Worm (Caenorhabditis elegans) whole organism, mixed stage, embryonic: ENCODE results near the gene H20E11.1.

Experiments used
- M03D4.4 ChIP-seq: sonication (generic microtip); optimal IDR thresholded peaks from 2 replicates; lab custom pipeline; 2017; ENCODE audit warnings: mild to moderate bottlenecking, missing genetic modification characterization, missing compliant biosample characterization
- bed-3 ChIP-seq: fragments of 200-800 bp; sonication (Bioruptor generic); optimal IDR thresholded peaks from 3 replicates; lab custom pipeline; 2018; ENCODE audit warnings: mild to moderate bottlenecking, missing genetic modification characterization, moderate library complexity, missing compliant biosample characterization
- blmp-1 ChIP-seq: fragments of 150-350 bp; optimal IDR thresholded peaks from 2 replicates; lab custom pipeline; 2014; ENCODE audit warnings: missing biosample characterization, missing genetic modification characterization
- ceh-39 ChIP-seq: fragments of 150-350 bp; optimal IDR thresholded peaks from 2 replicates; lab custom pipeline; 2014; ENCODE audit warnings: missing biosample characterization, missing genetic modification characterization
- ceh-43 ChIP-seq: fragments of 200-800 bp; sonication (Bioruptor generic); optimal IDR thresholded peaks from 2 replicates; lab custom pipeline; 2018; ENCODE audit warnings: mild to moderate bottlenecking, missing genetic modification characterization, moderate library complexity, missing compliant biosample characterization
- ceh-83 ChIP-seq: fragments of 200-800 bp; sonication (Bioruptor generic); optimal IDR thresholded peaks from 2 replicates; lab custom pipeline; 2018; ENCODE audit warnings: mild to moderate bottlenecking, missing genetic modification characterization, missing compliant biosample characterization
- ces-1 ChIP-seq: fragments of 150-350 bp; optimal IDR thresholded peaks from 2 replicates; lab custom pipeline; 2014; ENCODE audit warnings: missing biosample characterization, missing genetic modification reagents, missing genetic modification characterization
- cnd-1 ChIP-seq: fragments of 200-800 bp; sonication (Bioruptor generic); optimal IDR thresholded peaks from 2 replicates; lab custom pipeline; 2018; ENCODE audit warnings: mild to moderate bottlenecking, missing genetic modification characterization, missing compliant biosample characterization
- drap-1 ChIP-seq: fragments of 200-800 bp; sonication (Bioruptor generic); optimal IDR thresholded peaks from 3 replicates; lab custom pipeline; 2018; ENCODE audit warnings: mild to moderate bottlenecking, missing genetic modification characterization, missing compliant biosample characterization
- elt-1 ChIP-seq: sonication (generic microtip); optimal IDR thresholded peaks from 2 replicates; lab custom pipeline; 2017; ENCODE audit warnings: missing genetic modification characterization, mild to moderate bottlenecking, missing compliant biosample characterization, antibody characterized with exemption, moderate library complexity, borderline replicate concordance; ENCODE audit not compliant: insufficient read depth
- elt-3 ChIP-seq: fragments of 150-350 bp; optimal IDR thresholded peaks from 2 replicates; lab custom pipeline; 2014; ENCODE audit warnings: missing biosample characterization, missing genetic modification characterization
- flh-1 ChIP-seq: fragments of 200-800 bp; sonication (Bioruptor generic); optimal IDR thresholded peaks from 2 replicates; lab custom pipeline; 2018; ENCODE audit warnings: mild to moderate bottlenecking, missing genetic modification characterization, moderate library complexity, missing compliant biosample characterization
- hlh-1 ChIP-seq: fragments of 150-350 bp; optimal IDR thresholded peaks from 2 replicates; lab custom pipeline; 2014; ENCODE audit warnings: missing biosample characterization, missing genetic modification reagents, missing genetic modification characterization
- lin-13 ChIP-seq: fragments of 150-350 bp; optimal IDR thresholded peaks from 2 replicates; lab custom pipeline; 2014; ENCODE audit warnings: missing biosample characterization, missing genetic modification characterization
- lin-32 ChIP-seq: fragments of 200-800 bp; sonication (Bioruptor generic); optimal IDR thresholded peaks from 2 replicates; lab custom pipeline; 2018; ENCODE audit warnings: mild to moderate bottlenecking, missing genetic modification characterization, missing compliant biosample characterization
- lsy-2 ChIP-seq: fragments of 150-350 bp; optimal IDR thresholded peaks from 2 replicates; lab custom pipeline; 2014; ENCODE audit warnings: missing biosample characterization, missing genetic modification characterization
- mep-1 ChIP-seq: fragments of 150-350 bp; optimal IDR thresholded peaks from 2 replicates; lab custom pipeline; 2017; ENCODE audit warnings: missing biosample characterization, missing genetic modification reagents, missing genetic modification characterization, inconsistent platforms
- mls-2 ChIP-seq: sonication (generic microtip); optimal IDR thresholded peaks from 2 replicates; lab custom pipeline; 2016; ENCODE audit warnings: mild to moderate bottlenecking, missing genetic modification characterization, moderate library complexity, missing compliant biosample characterization
- nhr-12 ChIP-seq: fragments of 150-350 bp; optimal IDR thresholded peaks from 2 replicates; lab custom pipeline; 2014; ENCODE audit warnings: missing biosample characterization, missing genetic modification characterization
- nhr-2 ChIP-seq: fragments of 150-350 bp; optimal IDR thresholded peaks from 2 replicates; lab custom pipeline; 2014; ENCODE audit warnings: missing biosample characterization, missing genetic modification characterization
- nhr-237 ChIP-seq: fragments of 150-350 bp; optimal IDR thresholded peaks from 2 replicates; lab custom pipeline; 2014; ENCODE audit warnings: missing biosample characterization, missing genetic modification characterization
- nhr-28 ChIP-seq: fragments of 150-350 bp; optimal IDR thresholded peaks from 2 replicates; lab custom pipeline; 2014; ENCODE audit warnings: missing biosample characterization, missing genetic modification characterization
- nhr-76 ChIP-seq: sonication (generic microtip); optimal IDR thresholded peaks from 2 replicates; lab custom pipeline; 2017; ENCODE audit warnings: missing biosample characterization, missing genetic modification characterization
- pha-4 ChIP-seq: fragments of 150-350 bp; optimal IDR thresholded peaks from 2 replicates; lab custom pipeline; 2018; ENCODE audit warnings: missing biosample characterization, missing genetic modification reagents, missing genetic modification characterization
- sem-2 ChIP-seq: fragments of 200-800 bp; sonication (Bioruptor generic); optimal IDR thresholded peaks from 2 replicates; lab custom pipeline; 2018; ENCODE audit warnings: mild to moderate bottlenecking, missing genetic modification characterization, missing compliant biosample characterization
- snpc-4 ChIP-seq: fragments of 150-350 bp; optimal IDR thresholded peaks from 2 replicates; lab custom pipeline; 2014; ENCODE audit warnings: missing biosample characterization, missing genetic modification characterization
- sptf-1 ChIP-seq: sonication (generic microtip); optimal IDR thresholded peaks from 2 replicates; lab custom pipeline; 2017; ENCODE audit warnings: mild to moderate bottlenecking, missing genetic modification characterization, moderate library complexity, missing compliant biosample characterization
- tbx-8 ChIP-seq: fragments of 200-800 bp; sonication (Bioruptor generic); optimal IDR thresholded peaks from 2 replicates; lab custom pipeline; 2018; ENCODE audit warnings: mild to moderate bottlenecking, missing genetic modification characterization, moderate library complexity, missing compliant biosample characterization
- unc-120 ChIP-seq: sonication (generic microtip); optimal IDR thresholded peaks from 2 replicates; lab custom pipeline; 2017; ENCODE audit warnings: missing genetic modification characterization, missing compliant biosample characterization; ENCODE audit not compliant: poor library complexity, severe bottlenecking
- unc-39 ChIP-seq: fragments of 150-350 bp; optimal IDR thresholded peaks from 2 replicates; lab custom pipeline; 2014; ENCODE audit warnings: missing biosample characterization, missing genetic modification characterization
- unc-62 ChIP-seq: fragments of 150-350 bp; optimal IDR thresholded peaks from 2 replicates; lab custom pipeline; 2014; ENCODE audit warnings: missing biosample characterization, missing genetic modification reagents, missing genetic modification characterization
- ztf-11 ChIP-seq: fragments of 150-350 bp; optimal IDR thresholded peaks from 2 replicates; lab custom pipeline; 2014; ENCODE audit warnings: missing biosample characterization, missing genetic modification characterization

The H20E11.1 gene

ce11 chrIV:6818369-6818768 is 11.6 kb upstream of the H20E11.1 start, which contains the start of gene C17H12.8:
TSS of gene C17H12.8 (plus strand) at chrIV:6818703.
- TF ChIP-seq ceh-39 (tag; lab: Kevin White, UChicago) (no peak), flh-1 (GFP tag; lab: Kevin White, UChicago) (no peak), unc-120 (tag; lab: Kevin White, UChicago) (no peak), ces-1 (GFP tag; lab: Kevin White, UChicago) (no peak), snpc-4 (tag; lab: Kevin White, UChicago) (no peak), blmp-1 (tag; lab: Kevin White, UChicago) (no peak), sptf-1 (tag; lab: Kevin White, UChicago) (no peak), tbx-8 (GFP tag; lab: Kevin White, UChicago) (no peak), pha-4 (tag; lab: Kevin White, UChicago) (no peak)

- TF ChIP-seq pha-4 (tag; lab: Kevin White, UChicago) (no peak), ceh-83 (GFP tag; lab: Kevin White, UChicago) (no peak), flh-1 (GFP tag; lab: Kevin White, UChicago) (no peak), lsy-2 (tag; lab: Kevin White, UChicago) (no peak), nhr-2 (tag; lab: Kevin White, UChicago) (no peak)
Measured at ce11 chrIV:6821709-6822108, 8.2 kb upstream of the H20E11.1 start.

ce11 chrIV:6822406-6822805 is 7.5 kb upstream of the H20E11.1 start, which contains the start of gene C17H12.6:
TSS of gene C17H12.6 (minus strand) at chrIV:6822506.
- TF ChIP-seq mls-2 (tag; lab: Kevin White, UChicago) (no peak), nhr-2 (tag; lab: Kevin White, UChicago) (no peak), M03D4.4 (tag; lab: Kevin White, UChicago) (no peak), elt-1 (tag; lab: Kevin White, UChicago) (no peak), nhr-76 (tag; lab: Kevin White, UChicago) (no peak), cnd-1 (tag; lab: Kevin White, UChicago) (no peak), nhr-237 (no peak), hlh-1 (no peak), drap-1 (GFP tag; lab: Kevin White, UChicago) (no peak), pha-4 (tag; lab: Kevin White, UChicago) (no peak), unc-120 (tag; lab: Kevin White, UChicago) (no peak), unc-39 (no peak), ceh-43 (GFP tag; lab: Kevin White, UChicago) (no peak), unc-62 (GFP tag; lab: Kevin White, UChicago) (no peak), blmp-1 (tag; lab: Kevin White, UChicago) (no peak), ztf-11 (tag; lab: Kevin White, UChicago) (no peak), mep-1 (tag; lab: Kevin White, UChicago) (no peak), lin-13 (tag; lab: Kevin White, UChicago) (no peak), nhr-28 (tag; lab: Kevin White, UChicago) (no peak)

ce11 chrIV:6824622-6825021 is 5.3 kb upstream of the H20E11.1 start, which contains the start of gene H20E11.3:
TSS of gene H20E11.3 (plus strand) at chrIV:6824816.
- TF ChIP-seq hlh-1 = no peak
- TF ChIP-seq lsy-2 (tag; lab: Kevin White, UChicago) = no peak
- no peak for TF ChIP-seq sem-2 (GFP tag; lab: Kevin White, UChicago)
- TF ChIP-seq bed-3 (GFP tag; lab: Kevin White, UChicago) = no peak
- no peak for TF ChIP-seq nhr-12 (tag; lab: Kevin White, UChicago)
- no peak for TF ChIP-seq ceh-43 (GFP tag; lab: Kevin White, UChicago)
- TF ChIP-seq ceh-83 (GFP tag; lab: Kevin White, UChicago) = no peak
- TF ChIP-seq snpc-4 (tag; lab: Kevin White, UChicago) = no peak
- no peak for TF ChIP-seq elt-3 (tag; lab: Kevin White, UChicago)
- TF ChIP-seq lin-32 (GFP tag; lab: Kevin White, UChicago) = no peak
- TF ChIP-seq unc-39 = no peak
- TF ChIP-seq tbx-8 (GFP tag; lab: Kevin White, UChicago) = no peak
- no peak for TF ChIP-seq drap-1 (GFP tag; lab: Kevin White, UChicago)
